Worm (Caenorhabditis elegans) whole organism, L3 larva: ENCODE measurements around the gene srab-23.

ENCODE experiments used
- aly-2 ChIP-seq: fragments of 150-350 bp; optimal IDR thresholded peaks from 2 replicates; lab custom pipeline; 2014; ENCODE audit warnings: missing biosample characterization, missing genetic modification characterization
- ama-1 ChIP-seq: fragments of 150-350 bp; optimal IDR thresholded peaks from 2 replicates; lab custom pipeline; 2018
- ceh-16 ChIP-seq: sonication (generic microtip); optimal IDR thresholded peaks from 2 replicates; lab custom pipeline; 2017; ENCODE audit warnings: missing biosample characterization, missing genetic modification characterization
- ceh-28 ChIP-seq: fragments of 150-350 bp; optimal IDR thresholded peaks from 2 replicates; lab custom pipeline; 2014; ENCODE audit warnings: missing biosample characterization, missing genetic modification reagents, missing genetic modification characterization
- ceh-82 ChIP-seq: fragments of 150-350 bp; optimal IDR thresholded peaks from 2 replicates; lab custom pipeline; 2014; ENCODE audit warnings: missing biosample characterization, missing genetic modification characterization
- ceh-9 ChIP-seq: sonication (generic microtip); optimal IDR thresholded peaks from 2 replicates; lab custom pipeline; 2018; ENCODE audit warnings: missing biosample characterization, missing genetic modification characterization
- elt-2 ChIP-seq: sonication (generic microtip); optimal IDR thresholded peaks from 2 replicates; lab custom pipeline; 2016; ENCODE audit warnings: missing genetic modification reagents, mild to moderate bottlenecking, missing genetic modification characterization, missing compliant biosample characterization
- eor-1 ChIP-seq, 2 experiments: fragments of 150-350 bp; optimal IDR thresholded peaks; 2 replicates each; lab custom pipeline; 2014 to 2018; ENCODE audit warnings: missing biosample characterization in 2 of 2, missing genetic modification characterization in 2 of 2
- fos-1 ChIP-seq: fragments of 150-350 bp; optimal IDR thresholded peaks from 2 replicates; lab custom pipeline; 2014; ENCODE audit warnings: missing biosample characterization, missing genetic modification characterization
- lin-15B ChIP-seq: fragments of 150-350 bp; optimal IDR thresholded peaks from 2 replicates; lab custom pipeline; 2014; ENCODE audit warnings: missing biosample characterization, missing genetic modification characterization
- lin-39 ChIP-seq: fragments of 150-350 bp; optimal IDR thresholded peaks from 2 replicates; lab custom pipeline; 2018; ENCODE audit warnings: missing biosample characterization, missing genetic modification reagents, missing genetic modification characterization
- lsy-12 ChIP-seq: sonication (generic microtip); optimal IDR thresholded peaks from 2 replicates; lab custom pipeline; 2016; ENCODE audit warnings: mild to moderate bottlenecking, missing genetic modification characterization, missing compliant biosample characterization
- mdl-1 ChIP-seq: fragments of 150-350 bp; optimal IDR thresholded peaks from 2 replicates; lab custom pipeline; 2014; ENCODE audit warnings: missing biosample characterization, missing genetic modification characterization
- nfya-1 ChIP-seq: sonication (generic microtip); optimal IDR thresholded peaks from 2 replicates; lab custom pipeline; 2017; ENCODE audit warnings: missing genetic modification characterization, mild to moderate bottlenecking, missing compliant biosample characterization, antibody characterized with exemption, moderate library complexity; ENCODE audit not compliant: insufficient read depth
- nhr-11 ChIP-seq: fragments of 150-350 bp; optimal IDR thresholded peaks from 2 replicates; lab custom pipeline; 2014; ENCODE audit warnings: missing biosample characterization, missing genetic modification characterization
- nhr-12 ChIP-seq: fragments of 150-350 bp; optimal IDR thresholded peaks from 2 replicates; lab custom pipeline; 2014; ENCODE audit warnings: missing biosample characterization, missing genetic modification characterization
- nhr-237 ChIP-seq: fragments of 150-350 bp; optimal IDR thresholded peaks from 2 replicates; lab custom pipeline; 2014; ENCODE audit warnings: missing biosample characterization, missing genetic modification characterization
- nhr-28 ChIP-seq: fragments of 150-350 bp; optimal IDR thresholded peaks from 2 replicates; lab custom pipeline; 2014; ENCODE audit warnings: missing biosample characterization, missing genetic modification characterization
- nhr-67 ChIP-seq: fragments of 150-350 bp; optimal IDR thresholded peaks from 2 replicates; lab custom pipeline; 2014; ENCODE audit warnings: missing biosample characterization, missing genetic modification characterization
- nhr-76 ChIP-seq: fragments of 150-350 bp; sonication (generic microtip); optimal IDR thresholded peaks from 5 replicates; lab custom pipeline; 2014; ENCODE audit warnings: missing biosample characterization, missing genetic modification characterization
- nhr-77 ChIP-seq: fragments of 150-350 bp; optimal IDR thresholded peaks from 2 replicates; lab custom pipeline; 2014; ENCODE audit warnings: missing biosample characterization, missing genetic modification characterization
- pha-4 ChIP-seq: fragments of 150-350 bp; optimal IDR thresholded peaks from 2 replicates; lab custom pipeline; 2014; ENCODE audit warnings: missing biosample characterization, missing genetic modification reagents, missing genetic modification characterization
- pqm-1 ChIP-seq: fragments of 150-350 bp; optimal IDR thresholded peaks from 2 replicates; lab custom pipeline; 2017; ENCODE audit warnings: missing biosample characterization, missing genetic modification characterization, inconsistent platforms
- sea-2 ChIP-seq: fragments of 150-350 bp; sonication (generic microtip); optimal IDR thresholded peaks from 4 replicates; lab custom pipeline; 2014; ENCODE audit warnings: missing biosample characterization, missing genetic modification reagents, missing genetic modification characterization
- snpc-4 ChIP-seq: fragments of 150-350 bp; optimal IDR thresholded peaks from 2 replicates; lab custom pipeline; 2014; ENCODE audit warnings: missing biosample characterization, missing genetic modification characterization
- tbx-2 ChIP-seq: sonication (generic microtip); optimal IDR thresholded peaks from 2 replicates; lab custom pipeline; 2016; ENCODE audit warnings: mild to moderate bottlenecking, missing genetic modification characterization, missing compliant biosample characterization
- ztf-11 ChIP-seq: fragments of 150-350 bp; optimal IDR thresholded peaks from 2 replicates; lab custom pipeline; 2014; ENCODE audit warnings: missing biosample characterization, missing genetic modification characterization

Gene srab-23

DNA sequence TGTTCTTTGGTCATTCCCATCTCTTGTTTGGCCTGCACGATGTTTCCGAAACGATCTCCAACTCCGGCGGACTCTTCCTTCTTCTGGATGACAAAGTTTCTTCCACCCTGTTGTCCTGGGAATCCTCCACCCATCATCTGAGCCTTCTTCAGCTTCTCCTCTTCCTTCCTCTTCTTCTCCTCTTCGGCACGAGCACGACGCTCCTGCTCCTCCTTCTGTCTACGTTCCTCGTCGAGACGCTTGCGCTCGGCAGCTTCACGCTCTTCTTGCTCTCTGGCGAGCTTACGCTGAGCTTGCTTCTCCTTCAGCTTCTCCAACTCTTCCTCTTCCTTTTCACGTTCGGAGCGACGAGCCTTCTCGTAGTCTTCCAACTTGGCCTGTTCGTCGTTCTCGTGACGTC is 44.1 kb downstream of the srab-23 start:
- TF ChIP-seq mdl-1 (tag; lab: Kevin White, UChicago): no peak
- TF ChIP-seq nhr-237: no peak
- no peak for TF ChIP-seq ceh-28 (tag; lab: Kevin White, UChicago)
- TF ChIP-seq ceh-9 (tag; lab: Kevin White, UChicago): no peak
- no peak for TF ChIP-seq lin-39 (tag; lab: Kevin White, UChicago)
- no peak for TF ChIP-seq ceh-16 (tag; lab: Kevin White, UChicago)
- no peak for TF ChIP-seq fos-1
- TF ChIP-seq lin-15B (tag; lab: Kevin White, UChicago): no peak
- TF ChIP-seq sea-2: no peak
- TF ChIP-seq elt-2 (tag; lab: Kevin White, UChicago): no peak
- TF ChIP-seq nfya-1 (tag; lab: Kevin White, UChicago): no peak

DNA sequence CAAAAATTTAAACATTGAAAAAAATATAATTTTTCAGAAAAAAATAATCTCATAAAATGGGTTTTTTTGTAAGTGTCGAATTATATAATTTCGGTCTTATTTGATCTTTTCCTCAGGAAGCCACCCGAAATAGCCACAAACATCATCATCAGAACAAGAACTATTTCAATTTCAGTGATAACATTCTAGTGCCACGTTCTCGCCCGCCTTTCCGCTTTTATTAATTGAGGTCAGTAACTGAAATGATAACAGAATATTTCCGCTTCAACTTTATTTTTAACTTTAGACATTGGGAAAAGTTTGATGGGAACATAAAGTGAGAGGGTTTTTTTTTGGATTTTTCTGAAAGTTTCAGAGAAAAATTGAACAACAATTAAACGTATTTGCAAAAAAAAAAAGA is 46.2 kb downstream of the srab-23 start:
- TF ChIP-seq pqm-1 (peak; percentile 28), snpc-4 (tag; lab: Kevin White, UChicago) (no peak), eor-1 (tag; optimal IDR thresholded peaks at IDR 0.05; lab: Kevin White, UChicago) (no peak), aly-2 (no peak), pha-4 (tag; lab: Kevin White, UChicago) (no peak), ceh-82 (tag; lab: Kevin White, UChicago) (no peak), nhr-67 (no peak), lsy-12 (no peak), nhr-11 (tag; lab: Kevin White, UChicago) (no peak), nhr-237 (no peak), ama-1 (lab: Kevin White, UChicago) (no peak), nhr-77 (no peak), elt-2 (tag; lab: Kevin White, UChicago) (peak; percentile 69), nhr-28 (tag; lab: Kevin White, UChicago) (no peak), nhr-76 (no peak), tbx-2 (no peak), ztf-11 (tag; lab: Kevin White, UChicago) (no peak)

DNA sequence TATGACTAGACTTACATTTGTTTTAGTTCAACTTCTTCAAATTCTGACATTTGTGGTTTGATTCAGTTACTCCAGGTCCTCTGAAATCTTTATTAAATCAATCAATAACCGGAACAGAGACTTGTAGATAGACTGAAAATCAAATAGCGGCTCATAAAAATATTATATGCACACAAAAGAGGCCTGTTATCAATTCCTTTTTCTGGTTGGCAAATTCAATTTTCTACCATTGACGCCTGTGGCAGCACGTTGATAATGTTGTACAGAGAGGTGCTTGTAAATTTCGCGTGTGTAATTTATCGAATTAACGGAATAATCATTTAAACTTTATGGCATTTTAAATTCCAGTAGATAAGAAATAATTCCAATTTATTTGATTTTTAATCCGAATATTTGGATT is 48.5 kb downstream of the srab-23 start, which contains the start of gene T08B1.1:
Gene T08B1.1 (minus strand): TSS at position 92 of the 400 bp plus-strand sequence.
- no peak for TF ChIP-seq ama-1 (lab: Kevin White, UChicago)
- peak; percentile 74 for TF ChIP-seq pqm-1
- TF ChIP-seq mdl-1 (tag; lab: Kevin White, UChicago): no peak
- TF ChIP-seq nhr-12: no peak
- TF ChIP-seq tbx-2: no peak
- peak; percentile 88 for TF ChIP-seq elt-2 (tag; lab: Kevin White, UChicago)
